Fruit fly (Drosophila melanogaster): ENCODE results near the gene CG5321.
A peak's percentile ranks its signal among the peaks of the same experiment; 100 is the strongest.

Gene CG5321

dm6 chrX:14649742-14650141 is 29.6 kb upstream of the CG5321 start:
- TF ChIP-seq dmrt93B (GFP tag; optimal IDR thresholded peaks at IDR 0.05) (no peak), Sp1 (GFP tag; optimal IDR thresholded peaks at IDR 0.05) (no peak), brk (GFP tag; optimal IDR thresholded peaks at IDR 0.05) (no peak), Rel (GFP tag; optimal IDR thresholded peaks at IDR 0.05) (no peak), Rel (tag; optimal IDR thresholded peaks at IDR 0.05) (no peak), GATAd (GFP tag; optimal IDR thresholded peaks at IDR 0.05) (no peak), Dfd (GFP tag; optimal IDR thresholded peaks at IDR 0.05) (no peak), h (GFP tag; optimal IDR thresholded peaks at IDR 0.05) (no peak), Hnf4 (GFP tag; optimal IDR thresholded peaks at IDR 0.05) (no peak), N (GFP tag; optimal IDR thresholded peaks at IDR 0.05) (no peak), ey (GFP tag; optimal IDR thresholded peaks at IDR 0.05) (no peak), dsf (GFP tag; optimal IDR thresholded peaks at IDR 0.05; ENCODE audit: borderline replicate concordance) (no peak), sage (GFP tag; optimal IDR thresholded peaks at IDR 0.05) (no peak), Dif (GFP tag; optimal IDR thresholded peaks at IDR 0.05; ENCODE audit: partially characterized antibody) (no peak)

- TF ChIP-seq brk (GFP tag; optimal IDR thresholded peaks at IDR 0.05) (no peak), Hnf4 (GFP tag; optimal IDR thresholded peaks at IDR 0.05) (no peak), Vsx2 (GFP tag; optimal IDR thresholded peaks at IDR 0.05; ENCODE audit: partially characterized antibody) (no peak), sv (GFP tag; optimal IDR thresholded peaks at IDR 0.05) (no peak), br (GFP tag; optimal IDR thresholded peaks at IDR 0.05) (no peak), Dfd (GFP tag; optimal IDR thresholded peaks at IDR 0.05) (no peak), Dif (GFP tag; optimal IDR thresholded peaks at IDR 0.05; ENCODE audit: partially characterized antibody) (no peak), CG32264 (GFP tag; optimal IDR thresholded peaks at IDR 0.05) (no peak), dl (GFP tag; optimal IDR thresholded peaks at IDR 0.05; ENCODE audit: insufficient read depth in 1 of 2, partially characterized antibody in 2 of 2) (no peak)
These were observed 25.7 kb upstream of the CG5321 start, which contains the start of gene NetA for dm6 chrX:14653691-14654090. Gene NetA, minus strand, starts transcription at chrX:14653928.

dm6 chrX:14669233-14669632 is 10.1 kb upstream of the CG5321 start:
- TF ChIP-seq foxo (GFP tag; optimal IDR thresholded peaks at IDR 0.05) = peak in 1 of 2 experiments; percentile 14
- TF ChIP-seq Dif (GFP tag; optimal IDR thresholded peaks at IDR 0.05; ENCODE audit: partially characterized antibody) = no peak

- TF ChIP-seq Mio (GFP tag; optimal IDR thresholded peaks at IDR 0.05) (no peak), tai (GFP tag; optimal IDR thresholded peaks at IDR 0.05) (no peak), fru (GFP tag; optimal IDR thresholded peaks at IDR 0.05) (peak; percentile 27), foxo (GFP tag; optimal IDR thresholded peaks at IDR 0.05) (peak in 1 of 2 experiments; percentile 42), OdsH (GFP tag; optimal IDR thresholded peaks at IDR 0.05) (no peak), Sp1 (GFP tag; optimal IDR thresholded peaks at IDR 0.05) (peak; percentile 30), HLH106 (tag; optimal IDR thresholded peaks at IDR 0.05) (peak; percentile 41), Hnf4 (GFP tag; optimal IDR thresholded peaks at IDR 0.05) (peak; percentile 8), h (GFP tag; optimal IDR thresholded peaks at IDR 0.05) (peak; percentile 31)
These were observed 1.2 kb upstream of the CG5321 start for dm6 chrX:14678128-14678527.

DNA sequence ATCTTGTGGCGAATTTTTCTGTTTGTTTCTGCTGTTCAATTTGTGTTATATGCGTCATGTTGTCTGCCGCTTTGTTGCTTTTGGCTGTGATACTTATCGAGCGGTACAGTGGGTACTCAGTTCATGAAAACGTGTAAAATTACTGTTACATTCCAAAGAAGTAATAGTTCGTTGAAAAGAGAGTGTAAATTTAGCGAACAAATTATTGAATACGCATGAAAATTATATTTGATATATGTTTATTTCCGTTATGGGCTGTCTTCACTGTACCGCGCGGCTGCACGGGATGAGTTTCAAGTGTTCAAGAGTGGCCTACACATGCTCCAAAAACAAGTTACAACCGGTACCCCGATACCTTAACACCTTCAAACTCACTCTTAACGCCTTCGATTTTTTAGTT is 9.7 kb downstream of the CG5321 start:
- peak; percentile 86 for TF ChIP-seq fru (GFP tag; optimal IDR thresholded peaks at IDR 0.05)
- TF ChIP-seq h (GFP tag; optimal IDR thresholded peaks at IDR 0.05) = peak; percentile 83
- TF ChIP-seq foxo (GFP tag; optimal IDR thresholded peaks at IDR 0.05) = peak in 1 of 2 experiments; percentile 86
- TF ChIP-seq Abd-B (GFP tag; optimal IDR thresholded peaks at IDR 0.05) = no peak
- no peak for TF ChIP-seq Mio (GFP tag; optimal IDR thresholded peaks at IDR 0.05)
- no peak for TF ChIP-seq Hr83 (GFP tag; optimal IDR thresholded peaks at IDR 0.05; ENCODE audit: poor library complexity, severe bottlenecking)
- TF ChIP-seq Sp1 (GFP tag; optimal IDR thresholded peaks at IDR 0.05) = peak; percentile 69
- TF ChIP-seq CrebA (GFP tag; optimal IDR thresholded peaks at IDR 0.05; ENCODE audit: borderline replicate concordance) = no peak
- peak; percentile 58 for TF ChIP-seq woc (GFP tag; optimal IDR thresholded peaks at IDR 0.05)
- no peak for TF ChIP-seq GATAd (GFP tag; optimal IDR thresholded peaks at IDR 0.05)
- TF ChIP-seq pan (optimal IDR thresholded peaks at IDR 0.05) = no peak
- TF ChIP-seq CG32264 (GFP tag; optimal IDR thresholded peaks at IDR 0.05) = peak; percentile 40
- TF ChIP-seq sv (GFP tag; optimal IDR thresholded peaks at IDR 0.05) = no peak
- TF ChIP-seq Hr78 (GFP tag; optimal IDR thresholded peaks at IDR 0.05) = no peak
- no peak for TF ChIP-seq dl (GFP tag; optimal IDR thresholded peaks at IDR 0.05; ENCODE audit: insufficient read depth in 1 of 2, partially characterized antibody in 2 of 2)
- peak; percentile 70 for TF ChIP-seq dmrt93B (GFP tag; optimal IDR thresholded peaks at IDR 0.05)
- peak; percentile 74 for TF ChIP-seq CG9705 (GFP tag; optimal IDR thresholded peaks at IDR 0.05)
- peak; percentile 60 for TF ChIP-seq psq (GFP tag; optimal IDR thresholded peaks at IDR 0.05)
- no peak for TF ChIP-seq Dfd (GFP tag; optimal IDR thresholded peaks at IDR 0.05)
- TF ChIP-seq rgr (GFP tag; optimal IDR thresholded peaks at IDR 0.05) = peak; percentile 66
- TF ChIP-seq tai (GFP tag; optimal IDR thresholded peaks at IDR 0.05) = peak; percentile 43
- no peak for TF ChIP-seq brk (GFP tag; optimal IDR thresholded peaks at IDR 0.05)
- TF ChIP-seq HLH106 (tag; optimal IDR thresholded peaks at IDR 0.05) = peak; percentile 86
- TF ChIP-seq usp (GFP tag; optimal IDR thresholded peaks at IDR 0.05) = no peak
- no peak for TF ChIP-seq lola (GFP tag; optimal IDR thresholded peaks at IDR 0.05)
- TF ChIP-seq N (GFP tag; optimal IDR thresholded peaks at IDR 0.05) = no peak
- no peak for TF ChIP-seq Myc (optimal IDR thresholded peaks at IDR 0.05)
- no peak for TF ChIP-seq Jra (GFP tag; optimal IDR thresholded peaks at IDR 0.05)
- TF ChIP-seq ey (GFP tag; optimal IDR thresholded peaks at IDR 0.05) = peak; percentile 78
- no peak for TF ChIP-seq Vsx2 (GFP tag; optimal IDR thresholded peaks at IDR 0.05; ENCODE audit: partially characterized antibody)
- TF ChIP-seq jim (GFP tag; optimal IDR thresholded peaks at IDR 0.05) = no peak
- TF ChIP-seq sage (GFP tag; optimal IDR thresholded peaks at IDR 0.05) = peak; percentile 62
- no peak for TF ChIP-seq Dif (GFP tag; optimal IDR thresholded peaks at IDR 0.05; ENCODE audit: partially characterized antibody)
